Worm (Caenorhabditis elegans) whole organism, late embryonic: ENCODE results near the gene odr-2.

Source experiments
- ceh-14 ChIP-seq: sonication (generic microtip); optimal IDR thresholded peaks from 2 replicates; lab custom pipeline; 2016; ENCODE audit warnings: missing genotype, missing genetic modification characterization, missing compliant biosample characterization
- dve-1 ChIP-seq: sonication (generic microtip); optimal IDR thresholded peaks from 2 replicates; lab custom pipeline; 2017; ENCODE audit warnings: antibody characterized with exemption, mild to moderate bottlenecking, missing genetic modification characterization, missing compliant biosample characterization
- fax-1 ChIP-seq: sonication (generic microtip); optimal IDR thresholded peaks from 2 replicates; lab custom pipeline; 2016; ENCODE audit warnings: missing genotype, missing genetic modification characterization, missing compliant biosample characterization
- lin-11 ChIP-seq: fragments of 200-800 bp; sonication (Bioruptor generic); optimal IDR thresholded peaks from 2 replicates; lab custom pipeline; 2018; ENCODE audit warnings: mild to moderate bottlenecking, missing genetic modification characterization, missing compliant biosample characterization
- nhr-11 ChIP-seq: fragments of 150-350 bp; optimal IDR thresholded peaks from 2 replicates; lab custom pipeline; 2014; ENCODE audit warnings: missing biosample characterization, missing genetic modification characterization
- ztf-16 ChIP-seq: sonication (generic microtip); optimal IDR thresholded peaks from 2 replicates; lab custom pipeline; 2017; ENCODE audit warnings: missing genetic modification characterization, missing compliant biosample characterization

ce11 chrV:7068861-7069260, 34.5 kb upstream of the odr-2 start:
- TF ChIP-seq ceh-14 (tag; lab: Kevin White, UChicago) (no peak), fax-1 (tag; lab: Kevin White, UChicago) (no peak), dve-1 (tag; lab: Kevin White, UChicago) (no peak), ztf-16 (tag; lab: Kevin White, UChicago) (no peak), lin-11 (tag; lab: Kevin White, UChicago) (no peak), nhr-11 (tag; lab: Kevin White, UChicago) (no peak)
